Worm (Caenorhabditis elegans) whole organism, L2 larva: Measurements from ENCODE around the gene T03E6.8.

Source experiments
- R02D3.7 ChIP-seq: fragments of 150-350 bp; optimal IDR thresholded peaks from 2 replicates; lab custom pipeline; 2014; ENCODE audit warnings: missing biosample characterization, missing genetic modification characterization
- Y55F3AM.14 ChIP-seq: fragments of 200-800 bp; sonication (Bioruptor generic); optimal IDR thresholded peaks from 2 replicates; lab custom pipeline; 2018; ENCODE audit warnings: mild to moderate bottlenecking, missing genetic modification characterization, missing compliant biosample characterization
- alr-1 ChIP-seq: fragments of 150-350 bp; optimal IDR thresholded peaks from 2 replicates; lab custom pipeline; 2014; ENCODE audit warnings: missing biosample characterization, missing genetic modification characterization
- aly-2 ChIP-seq: fragments of 150-350 bp; optimal IDR thresholded peaks from 2 replicates; lab custom pipeline; 2014; ENCODE audit warnings: missing biosample characterization, missing genetic modification characterization
- ama-1 ChIP-seq: fragments of 150-350 bp; optimal IDR thresholded peaks from 2 replicates; lab custom pipeline; 2018; ENCODE audit warnings: inconsistent platforms
- blmp-1 ChIP-seq: sonication (generic microtip); optimal IDR thresholded peaks from 2 replicates; lab custom pipeline; 2017; ENCODE audit warnings: missing genetic modification characterization, mild to moderate bottlenecking, missing compliant biosample characterization, antibody characterized with exemption, moderate library complexity; ENCODE audit not compliant: insufficient read depth
- ceh-16 ChIP-seq: fragments of 150-350 bp; optimal IDR thresholded peaks from 2 replicates; lab custom pipeline; 2014; ENCODE audit warnings: missing biosample characterization, missing genetic modification characterization
- crh-2 ChIP-seq: sonication (generic microtip); optimal IDR thresholded peaks from 2 replicates; lab custom pipeline; 2017; ENCODE audit warnings: missing biosample characterization, missing genetic modification characterization
- dmd-4 ChIP-seq: sonication (generic microtip); optimal IDR thresholded peaks from 2 replicates; lab custom pipeline; 2017; ENCODE audit warnings: missing biosample characterization, missing genetic modification characterization
- egl-27 ChIP-seq: sonication (generic microtip); optimal IDR thresholded peaks from 3 replicates; lab custom pipeline; 2017; ENCODE audit warnings: missing biosample characterization, missing genetic modification reagents, missing genetic modification characterization
- elt-1 ChIP-seq: fragments of 150-350 bp; optimal IDR thresholded peaks from 2 replicates; lab custom pipeline; 2014; ENCODE audit warnings: missing biosample characterization, missing genetic modification characterization
- elt-3 ChIP-seq: sonication (generic microtip); optimal IDR thresholded peaks from 2 replicates; lab custom pipeline; 2017; ENCODE audit warnings: missing biosample characterization, missing genetic modification characterization
- fos-1 ChIP-seq: fragments of 150-350 bp; optimal IDR thresholded peaks from 2 replicates; lab custom pipeline; 2014; ENCODE audit warnings: missing biosample characterization, missing genetic modification characterization
- gmeb-1 ChIP-seq: fragments of 150-350 bp; optimal IDR thresholded peaks from 2 replicates; lab custom pipeline; 2014; ENCODE audit warnings: missing biosample characterization, missing genetic modification characterization
- lin-11 ChIP-seq: fragments of 150-350 bp; sonication (generic microtip); optimal IDR thresholded peaks from 2 replicates; lab custom pipeline; 2014; ENCODE audit warnings: missing biosample characterization, missing genetic modification characterization, inconsistent platforms, mixed read lengths
- lin-39 ChIP-seq: fragments of 150-350 bp; optimal IDR thresholded peaks from 2 replicates; lab custom pipeline; 2014; ENCODE audit warnings: missing biosample characterization, missing genetic modification reagents, missing genetic modification characterization
- lsy-2 ChIP-seq, 2 experiments: fragments of 150-350 bp in 1 of 2; sonication (generic microtip) in 1 of 2; optimal IDR thresholded peaks; 2 replicates each; lab custom pipeline; 2014 to 2017; ENCODE audit warnings: missing biosample characterization in 2 of 2, missing genetic modification characterization in 2 of 2
- nhr-10 ChIP-seq: sonication (generic microtip); optimal IDR thresholded peaks from 2 replicates; lab custom pipeline; 2017; ENCODE audit warnings: missing biosample characterization, missing genetic modification characterization
- nhr-11 ChIP-seq: fragments of 150-350 bp; optimal IDR thresholded peaks from 2 replicates; lab custom pipeline; 2014; ENCODE audit warnings: missing biosample characterization, missing genetic modification characterization
- nhr-12 ChIP-seq: fragments of 150-350 bp; optimal IDR thresholded peaks from 2 replicates; lab custom pipeline; 2014; ENCODE audit warnings: missing biosample characterization, missing genetic modification characterization
- nhr-129 ChIP-seq: fragments of 150-350 bp; optimal IDR thresholded peaks from 2 replicates; lab custom pipeline; 2014; ENCODE audit warnings: missing biosample characterization, missing genetic modification characterization
- nhr-21 ChIP-seq: fragments of 150-350 bp; optimal IDR thresholded peaks from 2 replicates; lab custom pipeline; 2014; ENCODE audit warnings: missing biosample characterization, missing genetic modification characterization
- nhr-23 ChIP-seq: fragments of 150-350 bp; optimal IDR thresholded peaks from 2 replicates; lab custom pipeline; 2014; ENCODE audit warnings: missing biosample characterization, missing genetic modification reagents, missing genetic modification characterization
- nhr-237 ChIP-seq: fragments of 150-350 bp; optimal IDR thresholded peaks from 2 replicates; lab custom pipeline; 2014; ENCODE audit warnings: missing biosample characterization, missing genetic modification characterization
- nhr-25 ChIP-seq: fragments of 150-350 bp; sonication (generic microtip); optimal IDR thresholded peaks from 3 replicates; lab custom pipeline; 2014; ENCODE audit warnings: missing biosample characterization, missing genetic modification characterization
- nhr-6 ChIP-seq: fragments of 150-350 bp; optimal IDR thresholded peaks from 2 replicates; lab custom pipeline; 2014; ENCODE audit warnings: missing biosample characterization, missing genetic modification characterization
- nhr-77 ChIP-seq: fragments of 150-350 bp; optimal IDR thresholded peaks from 2 replicates; lab custom pipeline; 2014; ENCODE audit warnings: missing biosample characterization, missing genetic modification characterization
- peb-1 ChIP-seq: fragments of 150-350 bp; optimal IDR thresholded peaks from 2 replicates; lab custom pipeline; 2014; ENCODE audit warnings: missing biosample characterization, missing genetic modification characterization
- sem-4 ChIP-seq: fragments of 150-350 bp; optimal IDR thresholded peaks from 2 replicates; lab custom pipeline; 2014; ENCODE audit warnings: missing biosample characterization, missing genetic modification reagents, missing genetic modification characterization
- skn-1 ChIP-seq: sonication (generic microtip); optimal IDR thresholded peaks from 2 replicates; lab custom pipeline; 2017; ENCODE audit warnings: missing biosample characterization, missing genetic modification characterization
- sma-3 ChIP-seq: sonication (generic microtip); optimal IDR thresholded peaks from 2 replicates; lab custom pipeline; 2016; ENCODE audit warnings: missing genetic modification reagents, missing genetic modification characterization, missing compliant biosample characterization
- sma-9 ChIP-seq, 2 experiments: fragments of 150-350 bp in 1 of 2; sonication (generic microtip) in 1 of 2; optimal IDR thresholded peaks; 2 replicates each; lab custom pipeline; 2014 to 2016; ENCODE audit warnings: missing genetic modification characterization in 2 of 2, mild to moderate bottlenecking in 1 of 2, missing biosample characterization in 1 of 2, missing compliant biosample characterization in 1 of 2, missing genetic modification reagents in 1 of 2, moderate library complexity in 1 of 2
- snpc-4 ChIP-seq: fragments of 150-350 bp; optimal IDR thresholded peaks from 2 replicates; lab custom pipeline; 2014; ENCODE audit warnings: missing biosample characterization, missing genetic modification characterization
- unc-39 ChIP-seq: fragments of 150-350 bp; optimal IDR thresholded peaks from 2 replicates; lab custom pipeline; 2014; ENCODE audit warnings: missing biosample characterization, missing genetic modification characterization
- unc-55 ChIP-seq: fragments of 150-350 bp; sonication (generic microtip); optimal IDR thresholded peaks from 3 replicates; lab custom pipeline; 2014; ENCODE audit warnings: missing biosample characterization, missing genetic modification reagents, missing genetic modification characterization
- unc-62 ChIP-seq: fragments of 150-350 bp; optimal IDR thresholded peaks from 2 replicates; lab custom pipeline; 2014; ENCODE audit warnings: missing biosample characterization, missing genetic modification reagents, missing genetic modification characterization
- zag-1 ChIP-seq: fragments of 150-350 bp; optimal IDR thresholded peaks from 2 replicates; lab custom pipeline; 2014; ENCODE audit warnings: missing biosample characterization, missing genetic modification characterization
- ztf-1 ChIP-seq: fragments of 200-800 bp; sonication (Bioruptor generic); conservative IDR thresholded peaks from 2 replicates; pipeline ENCODE4 v1.3.6; 2022; ENCODE audit warnings: missing genetic modification characterization, missing compliant biosample characterization
- ztf-4 ChIP-seq: fragments of 150-350 bp; optimal IDR thresholded peaks from 2 replicates; lab custom pipeline; 2014; ENCODE audit warnings: missing biosample characterization, missing genetic modification characterization

T03E6.8 gene

ce11 chrV:16575900-16576299 lies 27.1 kb downstream of the T03E6.8 start, which contains the start of gene str-151:
TSS of gene str-151 (plus strand) at chrV:16576200.
- TF ChIP-seq nhr-12 (tag; lab: Kevin White, UChicago) (no peak), nhr-77 (no peak), lsy-2 (tag; optimal IDR thresholded peaks at IDR 0.05; lab: Kevin White, UChicago) (no peak), sem-4 (tag; lab: Kevin White, UChicago) (no peak), gmeb-1 (tag; lab: Kevin White, UChicago) (no peak), sma-9 (GFP tag; optimal IDR thresholded peaks at IDR 0.05; lab: Kevin White, UChicago) (no peak), sma-9 (tag; optimal IDR thresholded peaks at IDR 0.05; lab: Kevin White, UChicago) (no peak), snpc-4 (tag; lab: Kevin White, UChicago) (no peak), ama-1 (lab: Kevin White, UChicago) (no peak), R02D3.7 (tag; lab: Kevin White, UChicago) (no peak), fos-1 (tag; lab: Kevin White, UChicago) (no peak), egl-27 (tag; lab: Kevin White, UChicago) (no peak)

- TF ChIP-seq snpc-4 (tag; lab: Kevin White, UChicago): no peak
- TF ChIP-seq gmeb-1 (tag; lab: Kevin White, UChicago): no peak
- no peak for TF ChIP-seq nhr-11
- TF ChIP-seq ama-1 (lab: Kevin White, UChicago): no peak
- no peak for TF ChIP-seq nhr-129 (tag; lab: Kevin White, UChicago)
- TF ChIP-seq ztf-4: no peak
- TF ChIP-seq blmp-1: no peak
- no peak for TF ChIP-seq ceh-16 (tag; lab: Kevin White, UChicago)
- no peak for TF ChIP-seq alr-1
- TF ChIP-seq zag-1: no peak
- TF ChIP-seq sem-4 (tag; lab: Kevin White, UChicago): no peak
- no peak for TF ChIP-seq lin-39 (tag; lab: Kevin White, UChicago)
- no peak for TF ChIP-seq nhr-10
- no peak for TF ChIP-seq nhr-23
- no peak for TF ChIP-seq unc-55 (GFP tag; lab: Kevin White, UChicago)
- no peak for TF ChIP-seq nhr-21 (tag; lab: Kevin White, UChicago)
- no peak for TF ChIP-seq R02D3.7 (tag; lab: Kevin White, UChicago)
- no peak for TF ChIP-seq lin-11 (tag; lab: Kevin White, UChicago)
- TF ChIP-seq crh-2 (tag; lab: Kevin White, UChicago): no peak
Measured at ce11 chrV:16573168-16573567, 29.8 kb downstream of the T03E6.8 start, which contains the start of gene str-149. TSS of gene str-149 (plus strand) at chrV:16573468.

- TF ChIP-seq unc-62: no peak
- TF ChIP-seq lin-11 (tag; lab: Kevin White, UChicago): no peak
- no peak for TF ChIP-seq dmd-4 (tag; lab: Kevin White, UChicago)
- TF ChIP-seq peb-1 (tag; lab: Kevin White, UChicago): no peak
- TF ChIP-seq nhr-21 (tag; lab: Kevin White, UChicago): no peak
- TF ChIP-seq zag-1: no peak
- no peak for TF ChIP-seq elt-3 (tag; lab: Kevin White, UChicago)
- no peak for TF ChIP-seq Y55F3AM.14
- no peak for TF ChIP-seq sma-3 (GFP tag; lab: Kevin White, UChicago)
- TF ChIP-seq unc-55 (GFP tag; lab: Kevin White, UChicago): no peak
- no peak for TF ChIP-seq egl-27 (tag; lab: Kevin White, UChicago)
- TF ChIP-seq ztf-1 (GFP tag; lab: Robert Waterston, UW): no peak
- TF ChIP-seq alr-1: no peak
- no peak for TF ChIP-seq sma-9 (GFP tag; optimal IDR thresholded peaks at IDR 0.05; lab: Kevin White, UChicago)
- no peak for TF ChIP-seq sma-9 (tag; optimal IDR thresholded peaks at IDR 0.05; lab: Kevin White, UChicago)
- TF ChIP-seq nhr-6 (tag; lab: Kevin White, UChicago): no peak
- no peak for TF ChIP-seq nhr-237 (tag; lab: Kevin White, UChicago)
- TF ChIP-seq elt-1 (tag; lab: Kevin White, UChicago): no peak
- no peak for TF ChIP-seq nhr-129 (tag; lab: Kevin White, UChicago)
- no peak for TF ChIP-seq gmeb-1 (tag; lab: Kevin White, UChicago)
Measured at ce11 chrV:16570697-16571096, 32.3 kb downstream of the T03E6.8 start, which contains the start of gene nhr-233. TSS of gene nhr-233 (minus strand) at chrV:16570797.

- TF ChIP-seq nhr-25 (tag; lab: Kevin White, UChicago) (no peak), nhr-12 (tag; lab: Kevin White, UChicago) (no peak), aly-2 (tag; lab: Kevin White, UChicago) (no peak), skn-1 (tag; lab: Kevin White, UChicago) (no peak), unc-39 (tag; lab: Kevin White, UChicago) (no peak), nhr-77 (no peak), sma-3 (GFP tag; lab: Kevin White, UChicago) (no peak)
Measured at ce11 chrV:16568056-16568455, 34.9 kb downstream of the T03E6.8 start.
